Fruit fly (Drosophila melanogaster) whole organism, pupa: ENCODE measurements around the gene CG32813.

Experiments
- CG17806 ChIP-seq: fragments of 200-800 bp; sonication (Bioruptor generic); optimal IDR thresholded peaks from 2 replicates; lab custom pipeline; 2018; ENCODE audit warnings: missing biosample characterization, mild to moderate bottlenecking, missing genetic modification characterization, moderate library complexity
- CG4496 ChIP-seq: fragments of 200-800 bp; sonication (Bioruptor generic); IDR thresholded peaks from 3 replicates; pipeline ENCODE4 v1.3.6; 2022; ENCODE audit warnings: missing biosample characterization, missing genetic modification characterization
- EcR ChIP-seq: fragments of 200-800 bp; sonication (Bioruptor generic); optimal IDR thresholded peaks from 3 replicates; lab custom pipeline; 2019; ENCODE audit warnings: missing biosample characterization, missing genetic modification characterization, mild to moderate bottlenecking, moderate library complexity, missing genetic modification reagents

DNA sequence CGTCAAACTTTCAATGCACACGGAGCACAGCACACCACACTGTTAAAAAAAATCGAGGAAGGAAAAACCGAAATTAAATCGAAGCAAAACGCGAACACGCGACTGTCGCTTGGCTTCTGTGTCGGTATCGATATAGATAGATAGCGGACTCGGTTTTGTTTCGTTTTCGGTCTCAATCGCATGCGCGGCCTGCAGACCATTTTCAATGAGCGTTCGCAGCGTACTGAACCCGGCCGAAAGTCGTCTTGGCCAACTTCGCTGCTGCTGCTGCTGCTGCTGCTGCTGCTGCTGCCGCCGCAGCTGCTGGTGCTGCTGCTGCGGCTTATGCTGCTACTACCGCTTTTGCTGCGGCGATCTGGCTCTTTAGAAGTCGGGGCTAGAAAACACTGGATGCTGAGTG lies 42.7 kb upstream of the CG32813 start:
- TF ChIP-seq CG17806 (tag; lab: Kevin White, UChicago) (no peak), EcR (GFP tag; lab: Kevin White, UChicago) (peak; percentile 56), CG4496 (no peak)
